Worm (Caenorhabditis elegans) whole organism, midembryonic: ENCODE results near the gene rpn-11.

Source experiments
- T22C8.4 ChIP-seq: fragments of 200-800 bp; sonication (Bioruptor generic); IDR thresholded peaks from 2 replicates; pipeline ENCODE4 v1.3.6; 2022; ENCODE audit warnings: missing genetic modification characterization, missing compliant biosample characterization
- flt-1 ChIP-seq: fragments of 200-800 bp; sonication (Bioruptor generic); IDR thresholded peaks from 2 replicates; pipeline ENCODE4 v1.3.6; 2022; ENCODE audit warnings: missing genetic modification characterization, missing compliant biosample characterization
- klf-2 ChIP-seq: fragments of 200-800 bp; sonication (Bioruptor generic); conservative IDR thresholded peaks from 2 replicates; pipeline ENCODE4 v1.3.6; 2022; ENCODE audit warnings: missing genetic modification reagents, missing genetic modification characterization, missing compliant biosample characterization
- med-1 ChIP-seq: sonication (generic microtip); optimal IDR thresholded peaks from 2 replicates; lab custom pipeline; 2017; ENCODE audit warnings: missing genetic modification characterization, mild to moderate bottlenecking, missing compliant biosample characterization, antibody characterized with exemption, missing genetic modification reagents; ENCODE audit not compliant: insufficient read depth
- ztf-23 ChIP-seq: fragments of 200-800 bp; sonication (Bioruptor generic); IDR thresholded peaks from 2 replicates; pipeline ENCODE4 v1.3.6; 2022; ENCODE audit warnings: missing genetic modification reagents, missing genetic modification characterization, missing compliant biosample characterization

ce11 chrII:4044349-4044748 lies at the start of gene rpn-11:
- no peak for TF ChIP-seq klf-2 (GFP tag; lab: Robert Waterston, UW)
- TF ChIP-seq flt-1, result no peak
- peak; percentile 45; the same call in 1 of the 2 replicates for TF ChIP-seq ztf-23 (GFP tag; lab: Robert Waterston, UW)
- no peak for TF ChIP-seq T22C8.4
- TF ChIP-seq med-1, result no peak
